Fruit fly (Drosophila melanogaster) whole organism, embryonic: ENCODE measurements around the gene kni.

ENCODE experiments used
- Atf3 ChIP-seq: fragments of 200-800 bp; sonication (Bioruptor generic); optimal IDR thresholded peaks from 3 replicates; lab custom pipeline; 2016; ENCODE audit warnings: missing biosample characterization, missing genetic modification characterization
- CG10565 ChIP-seq: fragments of 200-800 bp; sonication (Bioruptor generic); optimal IDR thresholded peaks from 3 replicates; lab custom pipeline; 2016; ENCODE audit warnings: missing biosample characterization, mild to moderate bottlenecking, missing genetic modification characterization
- CG3065 ChIP-seq: fragments of 200-800 bp; sonication (Bioruptor generic); optimal IDR thresholded peaks from 2 replicates; lab custom pipeline; 2016; ENCODE audit warnings: missing biosample characterization, missing genetic modification characterization
- CG3281 ChIP-seq: fragments of 200-800 bp; sonication (Bioruptor generic); optimal IDR thresholded peaks from 3 replicates; lab custom pipeline; 2017; ENCODE audit warnings: missing biosample characterization, mild to moderate bottlenecking, missing genetic modification characterization
- CG7928 ChIP-seq: fragments of 200-800 bp; sonication (Bioruptor generic); optimal IDR thresholded peaks from 2 replicates; lab custom pipeline; 2017; ENCODE audit warnings: missing biosample characterization, mild to moderate bottlenecking, missing genetic modification characterization
- CTCF ChIP-seq: fragments of 200-800 bp; sonication (Bioruptor generic); optimal IDR thresholded peaks from 2 replicates; lab custom pipeline; 2017; ENCODE audit warnings: missing biosample characterization, mild to moderate bottlenecking, missing genetic modification characterization, moderate library complexity
- NC2α ChIP-seq: fragments of 200-800 bp; sonication (Bioruptor generic); optimal IDR thresholded peaks from 2 replicates; lab custom pipeline; 2016; ENCODE audit warnings: missing biosample characterization, missing genetic modification characterization
- nmo ChIP-seq: fragments of 200-800 bp; sonication (Bioruptor generic); optimal IDR thresholded peaks from 2 replicates; lab custom pipeline; 2018; ENCODE audit warnings: missing biosample characterization, mild to moderate bottlenecking, missing genetic modification characterization, moderate library complexity
- pan ChIP-seq, 4 experiments: fragments of >200 bp in 3 of 4; fragments of 200-800 bp in 1 of 4; sonication (Bioruptor generic) in 1 of 4; optimal IDR thresholded peaks in 3 of 4; IDR thresholded peaks in 1 of 4; 2 replicates each; pipeline versions ENCODE4 v1.3.6 to Lab custom; 2017 to 2022; ENCODE audit warnings: missing biosample characterization in 2 of 4, missing genetic modification characterization in 2 of 4, mixed read lengths in 1 of 4

DNA sequence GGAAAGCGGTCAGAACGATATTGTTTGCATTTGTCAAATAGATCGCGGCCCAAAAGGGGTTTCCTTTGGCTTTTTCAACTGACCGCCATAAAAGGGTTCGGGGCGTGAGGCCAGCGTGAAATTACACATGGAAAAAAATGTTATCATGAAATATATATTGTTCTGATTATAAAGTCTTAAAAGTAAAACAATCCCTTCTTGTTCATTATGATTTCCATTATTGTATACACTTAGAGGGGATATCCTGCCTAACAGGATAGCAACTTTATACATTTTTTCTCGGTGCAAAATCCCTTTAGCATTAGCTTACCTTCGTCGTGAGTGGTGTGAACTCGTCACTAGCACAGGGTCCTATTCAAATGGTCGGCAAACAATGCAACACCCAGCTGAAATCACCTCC is 10.1 kb downstream of the kni start:
- no peak for TF ChIP-seq CG10565 (GFP tag; lab: Kevin White, UChicago)
- no peak for TF ChIP-seq CTCF (GFP tag; lab: Kevin White, UChicago)
- no peak for TF ChIP-seq Atf3 (GFP tag; lab: Kevin White, UChicago)
- TF ChIP-seq pan (optimal IDR thresholded peaks at IDR 0.05; lab: Kevin White, UChicago) = no peak
- TF ChIP-seq pan (GFP tag; optimal IDR thresholded peaks at IDR 0.05 in 1 of 2, IDR thresholded peaks at IDR 0.05 in 1 of 2) = no peak
- no peak for TF ChIP-seq NC2α (GFP tag; lab: Kevin White, UChicago)
- TF ChIP-seq nmo (GFP tag; lab: Kevin White, UChicago) = no peak
- TF ChIP-seq CG3065 (GFP tag; lab: Kevin White, UChicago) = no peak
- no peak for TF ChIP-seq CG3281 (GFP tag; lab: Kevin White, UChicago)
- no peak for TF ChIP-seq CG7928 (GFP tag; lab: Kevin White, UChicago)
